Worm (Caenorhabditis elegans) whole organism, L1 larva: ENCODE data around the gene best-12.

ENCODE experiments used
- C34B4.2 ChIP-seq: sonication (generic microtip); optimal IDR thresholded peaks from 2 replicates; lab custom pipeline; 2017; ENCODE audit warnings: mild to moderate bottlenecking, missing genetic modification characterization, missing compliant biosample characterization
- aha-1 ChIP-seq: fragments of 150-350 bp; optimal IDR thresholded peaks from 2 replicates; lab custom pipeline; 2014; ENCODE audit warnings: missing biosample characterization, missing genetic modification characterization
- alr-1 ChIP-seq: fragments of 200-800 bp; sonication (Bioruptor generic); optimal IDR thresholded peaks from 2 replicates; lab custom pipeline; 2018; ENCODE audit warnings: borderline replicate concordance, mild to moderate bottlenecking, missing genetic modification characterization, missing compliant biosample characterization
- aly-2 ChIP-seq: fragments of 150-350 bp; optimal IDR thresholded peaks from 2 replicates; lab custom pipeline; 2014; ENCODE audit warnings: missing biosample characterization, missing genetic modification characterization
- ceh-8 ChIP-seq: fragments of 200-800 bp; sonication (Bioruptor generic); optimal IDR thresholded peaks from 2 replicates; lab custom pipeline; 2018; ENCODE audit warnings: mild to moderate bottlenecking, missing genetic modification characterization, moderate library complexity, missing compliant biosample characterization
- ceh-82 ChIP-seq, 3 experiments: fragments of 150-350 bp in 1 of 3; sonication (generic microtip) in 2 of 3; optimal IDR thresholded peaks; 2 replicates each; lab custom pipeline; 2014 to 2017; ENCODE audit warnings: missing biosample characterization in 3 of 3, missing genetic modification characterization in 3 of 3
- ceh-88 ChIP-seq: fragments of 200-800 bp; sonication (Bioruptor generic); IDR thresholded peaks from 2 replicates; pipeline ENCODE4 v1.3.6; 2022; ENCODE audit warnings: missing genetic modification characterization, missing compliant biosample characterization
- ceh-90 ChIP-seq: sonication (generic microtip); optimal IDR thresholded peaks from 2 replicates; lab custom pipeline; 2016; ENCODE audit warnings: missing genetic modification characterization, missing compliant biosample characterization
- efl-1 ChIP-seq, 4 experiments: fragments of 150-350 bp; optimal IDR thresholded peaks in 3 of 4; peaks in 1 of 4; 1 replicate in 1 of 4; 2 replicates in 3 of 4; lab custom pipeline; 2014; ENCODE audit warnings: missing biosample characterization in 2 of 4, missing genetic modification characterization in 2 of 4, missing genetic modification reagents in 2 of 4
- egl-13 ChIP-seq: sonication (generic microtip); optimal IDR thresholded peaks from 2 replicates; lab custom pipeline; 2016; ENCODE audit warnings: missing genotype, missing genetic modification reagents, missing genetic modification characterization, missing compliant biosample characterization
- elt-2 ChIP-seq: sonication (generic microtip); optimal IDR thresholded peaks from 2 replicates; lab custom pipeline; 2016; ENCODE audit warnings: missing genetic modification characterization, mild to moderate bottlenecking, inconsistent platforms, missing compliant biosample characterization, missing genetic modification reagents
- ets-5 ChIP-seq: fragments of 200-800 bp; sonication (Bioruptor generic); IDR thresholded peaks from 2 replicates; pipeline ENCODE4 v1.3.6; 2022; ENCODE audit warnings: missing genetic modification characterization, missing compliant biosample characterization
- fkh-10 ChIP-seq: sonication (generic microtip); optimal IDR thresholded peaks from 2 replicates; lab custom pipeline; 2017; ENCODE audit warnings: missing biosample characterization, missing genetic modification reagents, missing genetic modification characterization
- fkh-8 ChIP-seq: sonication (generic microtip); optimal IDR thresholded peaks from 2 replicates; lab custom pipeline; 2016; ENCODE audit warnings: mild to moderate bottlenecking, missing genetic modification characterization, missing compliant biosample characterization
- grh-1 ChIP-seq: fragments of 200-800 bp; sonication (Bioruptor generic); IDR thresholded peaks from 2 replicates; pipeline ENCODE4 v1.3.6; 2022; ENCODE audit warnings: missing genetic modification reagents, missing genetic modification characterization, missing compliant biosample characterization
- hlh-17 ChIP-seq: fragments of 200-800 bp; sonication (Bioruptor generic); optimal IDR thresholded peaks from 2 replicates; lab custom pipeline; 2018; ENCODE audit warnings: missing genetic modification characterization, mild to moderate bottlenecking, missing compliant biosample characterization, moderate library complexity, borderline replicate concordance
- lin-13 ChIP-seq: fragments of 150-350 bp; optimal IDR thresholded peaks from 2 replicates; lab custom pipeline; 2014; ENCODE audit warnings: missing biosample characterization, missing genetic modification reagents, missing genetic modification characterization
- lin-35 ChIP-seq, 2 experiments: fragments of 150-350 bp; optimal IDR thresholded peaks; 2 replicates each; lab custom pipeline; 2014; ENCODE audit warnings: missing biosample characterization in 2 of 2, missing genetic modification characterization in 2 of 2, missing genetic modification reagents in 2 of 2
- mep-1 ChIP-seq: fragments of 150-350 bp; optimal IDR thresholded peaks from 2 replicates; lab custom pipeline; 2014; ENCODE audit warnings: missing biosample characterization, missing genetic modification characterization
- nhr-20 ChIP-seq: sonication (generic microtip); optimal IDR thresholded peaks from 2 replicates; lab custom pipeline; 2016; ENCODE audit warnings: mild to moderate bottlenecking, missing genetic modification characterization, missing compliant biosample characterization
- nhr-237 ChIP-seq: fragments of 150-350 bp; optimal IDR thresholded peaks from 2 replicates; lab custom pipeline; 2014; ENCODE audit warnings: missing biosample characterization, missing genetic modification characterization
- nhr-47 ChIP-seq: sonication (generic microtip); optimal IDR thresholded peaks from 2 replicates; lab custom pipeline; 2016; ENCODE audit warnings: mild to moderate bottlenecking, missing genetic modification characterization, moderate library complexity, missing compliant biosample characterization
- nhr-77 ChIP-seq: fragments of 150-350 bp; optimal IDR thresholded peaks from 2 replicates; lab custom pipeline; 2014; ENCODE audit warnings: missing biosample characterization, missing genetic modification characterization
- nhr-84 ChIP-seq: sonication (generic microtip); optimal IDR thresholded peaks from 2 replicates; lab custom pipeline; 2017; ENCODE audit warnings: missing biosample characterization, missing genetic modification characterization
- nhr-90 ChIP-seq: sonication (generic microtip); optimal IDR thresholded peaks from 2 replicates; lab custom pipeline; 2016; ENCODE audit warnings: mild to moderate bottlenecking, missing genetic modification characterization, missing compliant biosample characterization; ENCODE audit not compliant: poor library complexity
- pax-3 ChIP-seq: fragments of 200-800 bp; sonication (Bioruptor generic); optimal IDR thresholded peaks from 2 replicates; lab custom pipeline; 2018; ENCODE audit warnings: mild to moderate bottlenecking, missing genetic modification characterization, moderate library complexity, missing compliant biosample characterization
- skn-1 ChIP-seq: fragments of 150-350 bp; optimal IDR thresholded peaks from 2 replicates; lab custom pipeline; 2014; ENCODE audit warnings: missing biosample characterization, missing genetic modification characterization
- sox-4 ChIP-seq: sonication (generic microtip); optimal IDR thresholded peaks from 2 replicates; lab custom pipeline; 2016; ENCODE audit warnings: missing genetic modification characterization, missing compliant biosample characterization
- unc-62 ChIP-seq: fragments of 150-350 bp; optimal IDR thresholded peaks from 2 replicates; lab custom pipeline; 2014; ENCODE audit warnings: missing biosample characterization, missing genetic modification reagents, missing genetic modification characterization
- zip-4 ChIP-seq: fragments of 200-800 bp; sonication (Bioruptor generic); optimal IDR thresholded peaks from 2 replicates; lab custom pipeline; 2018; ENCODE audit warnings: mild to moderate bottlenecking, missing genetic modification characterization, moderate library complexity, missing compliant biosample characterization

best-12 gene

ce11 chrV:16062788-16063187 is 13.5 kb downstream of the best-12 start, which contains the start of gene F14H3.14:
TSS of gene F14H3.14 (minus strand) at chrV:16062888.
- no peak for TF ChIP-seq alr-1
- TF ChIP-seq efl-1 (optimal IDR thresholded peaks at IDR 0.05; lab: Kevin White, UChicago) = no peak
- TF ChIP-seq efl-1 (GFP tag; optimal IDR thresholded peaks at IDR 0.05 in 1 of 2; lab: Kevin White, UChicago) = no peak
- no peak for TF ChIP-seq nhr-47 (tag; lab: Kevin White, UChicago)
- no peak for TF ChIP-seq grh-1 (GFP tag; lab: Robert Waterston, UW)
- TF ChIP-seq lin-35 (GFP tag; optimal IDR thresholded peaks at IDR 0.05; lab: Kevin White, UChicago) = no peak
- no peak for TF ChIP-seq fkh-8 (tag; lab: Kevin White, UChicago)
- no peak for TF ChIP-seq C34B4.2 (tag; lab: Kevin White, UChicago)
- no peak for TF ChIP-seq nhr-77 (tag; lab: Kevin White, UChicago)
- TF ChIP-seq elt-2 (tag; lab: Kevin White, UChicago) = no peak
- TF ChIP-seq fkh-10 (GFP tag; lab: Kevin White, UChicago) = no peak
- TF ChIP-seq ceh-82 (tag; optimal IDR thresholded peaks at IDR 0.05; lab: Kevin White, UChicago) = no peak
- no peak for TF ChIP-seq pax-3
- no peak for TF ChIP-seq mep-1 (tag; lab: Kevin White, UChicago)

- no peak for TF ChIP-seq hlh-17 (GFP tag; lab: Kevin White, UChicago)
- TF ChIP-seq nhr-84 (tag; lab: Kevin White, UChicago) = no peak
- no peak for TF ChIP-seq zip-4 (GFP tag; lab: Kevin White, UChicago)
- TF ChIP-seq nhr-77 (tag; lab: Kevin White, UChicago) = no peak
- TF ChIP-seq ceh-8 (GFP tag; lab: Kevin White, UChicago) = no peak
- TF ChIP-seq fkh-8 (tag; lab: Kevin White, UChicago) = no peak
- TF ChIP-seq ceh-88 (GFP tag; lab: Robert Waterston, UW) = no peak
- TF ChIP-seq egl-13 (tag; lab: Kevin White, UChicago) = no peak
- TF ChIP-seq nhr-20 (tag; lab: Kevin White, UChicago) = no peak
- no peak for TF ChIP-seq nhr-47 (tag; lab: Kevin White, UChicago)
- no peak for TF ChIP-seq nhr-237 (tag; lab: Kevin White, UChicago)
- no peak for TF ChIP-seq aha-1
- no peak for TF ChIP-seq lin-13
- TF ChIP-seq alr-1 = no peak
- no peak for TF ChIP-seq C34B4.2 (tag; lab: Kevin White, UChicago)
- TF ChIP-seq aly-2 = no peak
- TF ChIP-seq ceh-90 = no peak
- no peak for TF ChIP-seq sox-4
- TF ChIP-seq skn-1 (tag; lab: Kevin White, UChicago) = no peak
- TF ChIP-seq, all 84 proteins: peak for 0
These were observed 19.7 kb downstream of the best-12 start, which contains the start of gene cyp-35D1 for ce11 chrV:16068938-16069337. TSS of gene cyp-35D1 (plus strand) at chrV:16069238.

- no peak for TF ChIP-seq efl-1 (optimal IDR thresholded peaks at IDR 0.05; lab: Kevin White, UChicago)
- peak in 1 of 2 experiments; percentile 34 for TF ChIP-seq efl-1 (GFP tag; optimal IDR thresholded peaks at IDR 0.05 in 1 of 2; lab: Kevin White, UChicago)
- TF ChIP-seq nhr-90 = no peak
- no peak for TF ChIP-seq ets-5
- TF ChIP-seq elt-2 (tag; lab: Kevin White, UChicago) = peak; percentile 36
These were observed 21.9 kb downstream of the best-12 start, which contains the start of gene nhr-176 for ce11 chrV:16071167-16071566. TSS of gene nhr-176 (plus strand) at chrV:16071325.

ce11 chrV:16073856-16074255 is 24.6 kb downstream of the best-12 start, which contains the start of gene srj-10:
TSS of gene srj-10 (minus strand) at chrV:16073956.
- TF ChIP-seq sox-4 = no peak
- TF ChIP-seq mep-1 (tag; lab: Kevin White, UChicago) = no peak
- TF ChIP-seq ceh-88 (GFP tag; lab: Robert Waterston, UW) = no peak
- no peak for TF ChIP-seq unc-62
- TF ChIP-seq lin-35 (GFP tag; optimal IDR thresholded peaks at IDR 0.05; lab: Kevin White, UChicago) = no peak
- TF ChIP-seq, all 84 proteins: peak for 0

ce11 chrV:16075250-16075709 is 26.0 kb downstream of the best-12 start, which contains the start of the genes F14H3.12 and srj-29:
TSS of gene F14H3.12 (minus strand) at chrV:16075323.
TSS of gene srj-29 (plus strand) at chrV:16075659.
- no peak for TF ChIP-seq ets-5
- peak; percentile 48 for TF ChIP-seq elt-2 (tag; lab: Kevin White, UChicago)
